Fruit fly (Drosophila melanogaster): ENCODE measurements around the gene CG10340.
A peak's percentile ranks its signal among the peaks of the same experiment; 100 is the strongest.

Gene CG10340

DNA sequence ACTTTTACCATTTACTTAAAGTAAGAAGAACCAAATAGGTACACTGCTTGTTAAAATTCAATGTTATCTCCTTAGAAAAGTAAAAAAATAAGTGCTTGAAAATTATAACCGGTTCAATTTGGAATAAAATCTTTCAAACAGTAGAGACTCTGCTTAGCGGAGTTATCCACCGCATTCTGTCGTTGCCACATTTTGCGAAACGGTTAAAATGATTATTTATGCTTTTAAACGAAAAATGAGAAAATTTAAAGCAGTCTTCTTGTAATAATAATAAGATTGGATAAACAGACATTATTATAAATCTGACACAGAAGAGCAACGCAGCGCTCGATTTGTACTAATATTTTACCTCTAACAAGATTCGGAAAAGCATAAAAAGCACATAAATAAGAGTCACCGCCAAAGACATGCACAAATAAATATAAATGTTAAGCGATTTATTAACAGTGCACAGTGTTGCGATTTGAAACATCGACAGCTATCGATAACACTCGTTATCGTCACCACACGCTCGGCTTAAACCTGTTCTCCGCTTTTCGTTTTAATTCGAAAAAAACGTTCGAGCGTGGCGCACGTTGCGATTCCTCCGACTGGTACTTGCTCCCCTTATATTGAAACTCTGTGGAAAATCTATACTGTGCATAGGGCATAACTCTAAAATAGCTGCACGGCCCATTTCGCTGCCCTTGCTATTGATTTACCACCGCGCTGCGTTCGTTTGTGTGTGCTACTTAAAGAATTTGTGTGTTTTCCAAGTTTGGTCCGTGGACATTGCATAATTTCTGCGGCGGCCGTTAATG lies 10.8 kb upstream of the CG10340 start, which contains the start of gene Fas1 (continued):
- TF ChIP-seq CG15269 (tag; optimal IDR thresholded peaks at IDR 0.05) (no peak), CG15514 (GFP tag; optimal IDR thresholded peaks at IDR 0.05) (peak; percentile 41), gem (tag; optimal IDR thresholded peaks at IDR 0.05) (no peak), jing (GFP tag; optimal IDR thresholded peaks at IDR 0.05) (no peak), CG7271 (tag; optimal IDR thresholded peaks at IDR 0.05) (no peak), rib (GFP tag; IDR thresholded peaks at IDR 0.05) (no peak), CG10959 (GFP tag; IDR thresholded peaks at IDR 0.05) (no peak), CG14710 (tag; optimal IDR thresholded peaks at IDR 0.05) (peak; percentile 70), pho (GFP tag; optimal IDR thresholded peaks at IDR 0.05) (no peak), vvl (GFP tag; IDR thresholded peaks at IDR 0.05) (peak; percentile 61), CG2120 (GFP tag; optimal IDR thresholded peaks at IDR 0.05) (no peak), CG13296 (GFP tag; optimal IDR thresholded peaks at IDR 0.05) (peak; percentile 16), peb (GFP tag; IDR thresholded peaks at IDR 0.05) (no peak), gcm2 (GFP tag; optimal IDR thresholded peaks at IDR 0.05) (no peak), CG32772 (GFP tag; IDR thresholded peaks at IDR 0.05) (no peak), corto (GFP tag; optimal IDR thresholded peaks at IDR 0.05) (no peak), CG13424 (tag; optimal IDR thresholded peaks at IDR 0.05) (no peak), CG11247 (GFP tag; IDR thresholded peaks at IDR 0.05) (no peak), gsb (GFP tag; IDR thresholded peaks at IDR 0.05) (no peak), Oli (tag; optimal IDR thresholded peaks at IDR 0.05) (no peak), CG7556 (GFP tag; optimal IDR thresholded peaks at IDR 0.05) (no peak), chinmo (GFP tag; IDR thresholded peaks at IDR 0.05; ENCODE audit: partially characterized antibody) (no peak; the same call in 3 of the 4 replicates), prd (optimal IDR thresholded peaks at IDR 0.05) (no peak), prd (GFP tag; IDR thresholded peaks at IDR 0.05) (no peak), Dref (GFP tag; IDR thresholded peaks at IDR 0.05) (peak; percentile 74), gfzf (GFP tag; optimal IDR thresholded peaks at IDR 0.05) (peak; percentile 40), CG9609 (GFP tag; optimal IDR thresholded peaks at IDR 0.05) (no peak), Sox102F (GFP tag; optimal IDR thresholded peaks at IDR 0.05) (no peak), Ada2b (GFP tag; IDR thresholded peaks at IDR 0.05) (no peak), ap (GFP tag; IDR thresholded peaks at IDR 0.05) (no peak), CG12659 (GFP tag; optimal IDR thresholded peaks at IDR 0.05) (peak; percentile 44), eyg (GFP tag; optimal IDR thresholded peaks at IDR 0.05) (no peak), Lpt (GFP tag; optimal IDR thresholded peaks at IDR 0.05) (no peak), klu (GFP tag; IDR thresholded peaks at IDR 0.05) (no peak), CG6854 (GFP tag; optimal IDR thresholded peaks at IDR 0.05) (peak; percentile 40), schlank (tag; optimal IDR thresholded peaks at IDR 0.05) (no peak), Bteb2 (GFP tag; optimal IDR thresholded peaks at IDR 0.05) (no peak), Gug (GFP tag; IDR thresholded peaks at IDR 0.05) (no peak), dmrt11E (tag; optimal IDR thresholded peaks at IDR 0.05) (no peak), Hsf (GFP tag; optimal IDR thresholded peaks at IDR 0.05) (no peak), CG14667 (GFP tag; IDR thresholded peaks at IDR 0.05) (no peak), CG6254 (GFP tag; optimal IDR thresholded peaks at IDR 0.05) (no peak), dpn (GFP tag; optimal IDR thresholded peaks at IDR 0.05) (no peak), CG42726 (GFP tag; IDR thresholded peaks at IDR 0.05; ENCODE audit: partially characterized antibody) (peak; percentile 26; the same call in 1 of the 2 replicates), CG13775 (GFP tag; optimal IDR thresholded peaks at IDR 0.05) (no peak), fd64A (GFP tag; optimal IDR thresholded peaks at IDR 0.05) (no peak), CG2129 (GFP tag; IDR thresholded peaks at IDR 0.05; ENCODE audit: partially characterized antibody) (peak; percentile 49), NfI (GFP tag; optimal IDR thresholded peaks at IDR 0.05) (no peak), sob (GFP tag; IDR thresholded peaks at IDR 0.05) (no peak), CG2202 (tag; optimal IDR thresholded peaks at IDR 0.05) (no peak)

Data from whole organism, embryonic.